Fruit fly (Drosophila melanogaster) whole organism, wandering third instar larva: ENCODE measurements around the gene CG10428.
A peak's percentile ranks its signal among the peaks of the same experiment; 100 is the strongest.

Source experiments
- Abd-B ChIP-seq: fragments of >200 bp; optimal IDR thresholded peaks from 2 replicates; lab custom pipeline; 2017; ENCODE audit warnings: missing biosample characterization, missing genetic modification characterization
- CG32264 ChIP-seq: fragments of 200-800 bp; sonication (Bioruptor generic); optimal IDR thresholded peaks from 2 replicates; lab custom pipeline; 2016; ENCODE audit warnings: missing biosample characterization, missing genetic modification characterization
- CG9705 ChIP-seq: fragments of 200-800 bp; sonication (Bioruptor generic); optimal IDR thresholded peaks from 2 replicates; lab custom pipeline; 2018; ENCODE audit warnings: missing biosample characterization, mild to moderate bottlenecking, missing genetic modification characterization
- CrebA ChIP-seq: fragments of 200-800 bp; sonication (Bioruptor generic); optimal IDR thresholded peaks from 2 replicates; lab custom pipeline; 2016; ENCODE audit warnings: missing biosample characterization, mild to moderate bottlenecking, missing genetic modification characterization, borderline replicate concordance
- Dfd ChIP-seq: fragments of >200 bp; optimal IDR thresholded peaks from 2 replicates; lab custom pipeline; 2017; ENCODE audit warnings: missing biosample characterization, missing genetic modification characterization
- Dif ChIP-seq: fragments of 200-275, 200-300 bp; sonication (Bioruptor generic); optimal IDR thresholded peaks from 2 replicates; lab custom pipeline; 2018; ENCODE audit warnings: missing biosample characterization, missing genetic modification characterization; ENCODE audit not compliant: partially characterized antibody
- GATAd ChIP-seq: sonication (Bioruptor generic); optimal IDR thresholded peaks from 2 replicates; lab custom pipeline; 2016; ENCODE audit warnings: missing biosample characterization, missing genetic modification characterization
- HLH106 ChIP-seq: fragments of 200-800 bp; optimal IDR thresholded peaks from 3 replicates; lab custom pipeline; 2019; ENCODE audit warnings: missing biosample characterization, mild to moderate bottlenecking, missing genetic modification characterization, moderate library complexity
- Hnf4 ChIP-seq: fragments of 200-800 bp; sonication (Bioruptor generic); optimal IDR thresholded peaks from 2 replicates; lab custom pipeline; 2016; ENCODE audit warnings: missing biosample characterization, mild to moderate bottlenecking, missing genetic modification characterization
- Hr78 ChIP-seq: fragments of >200 bp; optimal IDR thresholded peaks from 2 replicates; lab custom pipeline; 2017; ENCODE audit warnings: missing biosample characterization, missing genetic modification characterization
- Hr83 ChIP-seq: fragments of 200-300 bp; sonication (Bioruptor generic); optimal IDR thresholded peaks from 2 replicates; lab custom pipeline; 2016; ENCODE audit warnings: missing biosample characterization, mild to moderate bottlenecking, missing genetic modification characterization, moderate library complexity; ENCODE audit not compliant: poor library complexity, severe bottlenecking
- Jra ChIP-seq: sonication (Bioruptor generic); optimal IDR thresholded peaks from 2 replicates; lab custom pipeline; 2016; ENCODE audit warnings: missing biosample characterization, missing genetic modification characterization
- Mio ChIP-seq: sonication (Bioruptor generic); optimal IDR thresholded peaks from 2 replicates; lab custom pipeline; 2016; ENCODE audit warnings: missing biosample characterization, missing genetic modification characterization
- Myc ChIP-seq: fragments of >200 bp; optimal IDR thresholded peaks from 2 replicates; lab custom pipeline; 2017
- N ChIP-seq: fragments of >200 bp; optimal IDR thresholded peaks from 2 replicates; lab custom pipeline; 2018; ENCODE audit warnings: missing biosample characterization, missing external identifiers, missing genetic modification characterization
- OdsH ChIP-seq: fragments of 200-800 bp; sonication (Bioruptor generic); optimal IDR thresholded peaks from 2 replicates; lab custom pipeline; 2016; ENCODE audit warnings: missing biosample characterization, mild to moderate bottlenecking, missing genetic modification characterization
- Rel ChIP-seq, 2 experiments: fragments of 200-800 bp; sonication (Bioruptor generic) in 1 of 2; optimal IDR thresholded peaks; 2 replicates in 1 of 2; 3 replicates in 1 of 2; lab custom pipeline; 2016 to 2019; ENCODE audit warnings: mild to moderate bottlenecking in 2 of 2, missing biosample characterization in 2 of 2, missing genetic modification characterization in 2 of 2, moderate library complexity in 1 of 2
- Sp1 ChIP-seq: fragments of 200-800 bp; sonication (Bioruptor generic); optimal IDR thresholded peaks from 3 replicates; lab custom pipeline; 2019; ENCODE audit warnings: missing biosample characterization, mild to moderate bottlenecking, missing genetic modification characterization, moderate library complexity
- Vsx2 ChIP-seq: fragments of 200-300, 225-300 bp; sonication (Bioruptor generic); optimal IDR thresholded peaks from 2 replicates; lab custom pipeline; 2018; ENCODE audit warnings: missing biosample characterization, missing genetic modification characterization; ENCODE audit not compliant: partially characterized antibody
- br ChIP-seq: fragments of 200-800 bp; sonication (Bioruptor generic); optimal IDR thresholded peaks from 2 replicates; lab custom pipeline; 2016; ENCODE audit warnings: missing biosample characterization, missing genetic modification characterization
- brk ChIP-seq: fragments of 200-800 bp; sonication (Bioruptor generic); optimal IDR thresholded peaks from 2 replicates; lab custom pipeline; 2016; ENCODE audit warnings: missing biosample characterization, mild to moderate bottlenecking, missing genetic modification characterization
- dl ChIP-seq, 2 experiments: fragments of 175-275, 200-275 bp in 1 of 2; fragments of 200-275 bp in 1 of 2; sonication (Bioruptor generic); optimal IDR thresholded peaks; lab custom pipeline; 2018; ENCODE audit warnings: mild to moderate bottlenecking in 2 of 2, missing biosample characterization in 2 of 2, missing genetic modification characterization in 2 of 2, moderate library complexity in 2 of 2; ENCODE audit not compliant: partially characterized antibody in 2 of 2, insufficient read depth in 1 of 2
- dmrt93B ChIP-seq: fragments of 200-800 bp; sonication (Bioruptor generic); optimal IDR thresholded peaks from 2 replicates; lab custom pipeline; 2018; ENCODE audit warnings: missing biosample characterization, mild to moderate bottlenecking, missing genetic modification characterization
- dsf ChIP-seq: sonication (Bioruptor generic); optimal IDR thresholded peaks from 2 replicates; lab custom pipeline; 2016; ENCODE audit warnings: missing biosample characterization, missing genetic modification characterization, borderline replicate concordance
- ey ChIP-seq: fragments of 200-800 bp; sonication (Bioruptor generic); optimal IDR thresholded peaks from 2 replicates; lab custom pipeline; 2016; ENCODE audit warnings: missing biosample characterization, missing genetic modification characterization
- foxo ChIP-seq, 2 experiments: fragments of 200-800 bp; sonication (Bioruptor generic); optimal IDR thresholded peaks; 2 replicates in 1 of 2; 3 replicates in 1 of 2; lab custom pipeline; 2016 to 2017; ENCODE audit warnings: missing biosample characterization in 2 of 2, missing genetic modification characterization in 2 of 2
- fru ChIP-seq: fragments of 200-800 bp; sonication (Bioruptor generic); optimal IDR thresholded peaks from 3 replicates; lab custom pipeline; 2016; ENCODE audit warnings: missing biosample characterization, mild to moderate bottlenecking, missing genetic modification characterization
- h ChIP-seq: fragments of 200-800 bp; sonication (Bioruptor generic); optimal IDR thresholded peaks from 3 replicates; lab custom pipeline; 2016; ENCODE audit warnings: missing biosample characterization, mild to moderate bottlenecking, missing genetic modification characterization
- jim ChIP-seq: fragments of 175-275, 200-325 bp; sonication (Bioruptor generic); optimal IDR thresholded peaks from 2 replicates; lab custom pipeline; 2016; ENCODE audit warnings: missing biosample characterization, mild to moderate bottlenecking, missing genetic modification characterization
- lola ChIP-seq: fragments of >200 bp; optimal IDR thresholded peaks from 2 replicates; lab custom pipeline; 2017; ENCODE audit warnings: missing biosample characterization, missing genetic modification characterization
- pan ChIP-seq: fragments of >200 bp; optimal IDR thresholded peaks from 2 replicates; lab custom pipeline; 2017
- psq ChIP-seq: fragments of 200-800 bp; sonication (Bioruptor generic); optimal IDR thresholded peaks from 3 replicates; lab custom pipeline; 2017; ENCODE audit warnings: missing biosample characterization, mild to moderate bottlenecking, missing genetic modification characterization, moderate library complexity
- rgr ChIP-seq: fragments of 200-800 bp; sonication (Bioruptor generic); optimal IDR thresholded peaks from 3 replicates; lab custom pipeline; 2016; ENCODE audit warnings: missing biosample characterization, mild to moderate bottlenecking, missing genetic modification characterization
- sage ChIP-seq: fragments of 200-800 bp; sonication (Bioruptor generic); optimal IDR thresholded peaks from 2 replicates; lab custom pipeline; 2016; ENCODE audit warnings: missing biosample characterization, mild to moderate bottlenecking, missing genetic modification characterization
- sv ChIP-seq: fragments of 200-800 bp; sonication (Bioruptor generic); optimal IDR thresholded peaks from 3 replicates; lab custom pipeline; 2016; ENCODE audit warnings: missing biosample characterization, missing genetic modification characterization
- tai ChIP-seq: sonication (Bioruptor generic); optimal IDR thresholded peaks from 2 replicates; lab custom pipeline; 2016; ENCODE audit warnings: missing biosample characterization, missing genetic modification characterization
- usp ChIP-seq: fragments of >200 bp; optimal IDR thresholded peaks from 2 replicates; lab custom pipeline; 2017; ENCODE audit warnings: missing biosample characterization, missing genetic modification characterization
- woc ChIP-seq: sonication (Bioruptor generic); optimal IDR thresholded peaks from 2 replicates; lab custom pipeline; 2016; ENCODE audit warnings: missing biosample characterization, mild to moderate bottlenecking, missing genetic modification characterization

CG10428 gene

dm6 chr2L:18945765-18946552 is 2.7 kb upstream of the CG10428 start, which contains the start of gene CG46304:
Gene CG46304 (plus strand): TSS chr2L:18946305.
- no peak for TF ChIP-seq Rel (GFP tag; optimal IDR thresholded peaks at IDR 0.05; lab: Kevin White, UChicago)
- TF ChIP-seq Rel (tag; optimal IDR thresholded peaks at IDR 0.05; lab: Kevin White, UChicago): no peak
- TF ChIP-seq Jra (GFP tag; lab: Kevin White, UChicago): no peak
- no peak for TF ChIP-seq sage (GFP tag; lab: Kevin White, UChicago)
- no peak for TF ChIP-seq sv (GFP tag; lab: Kevin White, UChicago)
- TF ChIP-seq psq (GFP tag; lab: Kevin White, UChicago): peak; percentile 42
- TF ChIP-seq Sp1 (GFP tag; lab: Kevin White, UChicago): peak; percentile 30
- TF ChIP-seq h (GFP tag; lab: Kevin White, UChicago): peak; percentile 16
- no peak for TF ChIP-seq Dfd
- TF ChIP-seq ey (GFP tag; lab: Kevin White, UChicago): peak; percentile 24
- TF ChIP-seq lola: no peak
- no peak for TF ChIP-seq pan (lab: Kevin White, UChicago)
- TF ChIP-seq CG9705: no peak
- TF ChIP-seq tai: no peak
- TF ChIP-seq CG32264 (GFP tag; lab: Kevin White, UChicago): no peak
- TF ChIP-seq woc (GFP tag; lab: Kevin White, UChicago): peak; percentile 40
- TF ChIP-seq dmrt93B (GFP tag; lab: Kevin White, UChicago): peak; percentile 30
- TF ChIP-seq HLH106: peak; percentile 52
- no peak for TF ChIP-seq Hr83 (GFP tag; lab: Kevin White, UChicago)
- peak; percentile 16 for TF ChIP-seq Dif (GFP tag; lab: Kevin White, UChicago)
- peak in 1 of 2 experiments; percentile 50 for TF ChIP-seq dl (GFP tag; optimal IDR thresholded peaks at IDR 0.05; lab: Kevin White, UChicago; ENCODE audit: insufficient read depth in 1 of 2, partially characterized antibody in 2 of 2)
- TF ChIP-seq N (GFP tag; lab: Kevin White, UChicago): no peak
- no peak for TF ChIP-seq dsf (GFP tag; lab: Kevin White, UChicago)

dm6 chr2L:18946636-18947514 is 1.8 kb upstream of the CG10428 start:
- TF ChIP-seq Hnf4 (GFP tag; lab: Kevin White, UChicago): peak; percentile 35
- no peak for TF ChIP-seq dsf (GFP tag; lab: Kevin White, UChicago)
- TF ChIP-seq Mio (GFP tag; lab: Kevin White, UChicago): no peak
- TF ChIP-seq usp (GFP tag; lab: Kevin White, UChicago): no peak
- no peak for TF ChIP-seq Rel (GFP tag; optimal IDR thresholded peaks at IDR 0.05; lab: Kevin White, UChicago)
- TF ChIP-seq Rel (tag; optimal IDR thresholded peaks at IDR 0.05; lab: Kevin White, UChicago): peak; percentile 24
- TF ChIP-seq Sp1 (GFP tag; lab: Kevin White, UChicago): peak; percentile 94
- TF ChIP-seq Dif (GFP tag; lab: Kevin White, UChicago): peak; percentile 66
- peak; percentile 57 for TF ChIP-seq brk (GFP tag; lab: Kevin White, UChicago)
- peak; percentile 88 for TF ChIP-seq psq (GFP tag; lab: Kevin White, UChicago)
- TF ChIP-seq rgr (GFP tag; lab: Kevin White, UChicago): peak; percentile 72
- TF ChIP-seq Myc: no peak
- peak; percentile 90 for TF ChIP-seq HLH106
- TF ChIP-seq pan (lab: Kevin White, UChicago): no peak
- TF ChIP-seq woc (GFP tag; lab: Kevin White, UChicago): no peak
- TF ChIP-seq ey (GFP tag; lab: Kevin White, UChicago): no peak
- TF ChIP-seq GATAd: no peak
- peak; percentile 10 for TF ChIP-seq br (GFP tag; lab: Kevin White, UChicago)
- TF ChIP-seq Hr78 (GFP tag; lab: Kevin White, UChicago): no peak
- peak; percentile 44 for TF ChIP-seq h (GFP tag; lab: Kevin White, UChicago)
- TF ChIP-seq tai: no peak
- TF ChIP-seq Vsx2 (GFP tag; lab: Kevin White, UChicago): peak; percentile 52
- TF ChIP-seq CG32264 (GFP tag; lab: Kevin White, UChicago): no peak
- no peak for TF ChIP-seq lola
- TF ChIP-seq fru (GFP tag; lab: Kevin White, UChicago): no peak
- peak; percentile 65 for TF ChIP-seq Hr83 (GFP tag; lab: Kevin White, UChicago)
- TF ChIP-seq OdsH (GFP tag; lab: Kevin White, UChicago): peak; percentile 73
- no peak for TF ChIP-seq Abd-B (GFP tag; lab: Kevin White, UChicago)
- TF ChIP-seq Dfd: no peak
- peak in 1 of 2 experiments; percentile 79 for TF ChIP-seq foxo (GFP tag; optimal IDR thresholded peaks at IDR 0.05; lab: Kevin White, UChicago)
- peak; percentile 30 for TF ChIP-seq jim (GFP tag; lab: Kevin White, UChicago)
- peak; percentile 53 to 76 for TF ChIP-seq dl (GFP tag; optimal IDR thresholded peaks at IDR 0.05; lab: Kevin White, UChicago; ENCODE audit: insufficient read depth in 1 of 2, partially characterized antibody in 2 of 2)
- no peak for TF ChIP-seq Jra (GFP tag; lab: Kevin White, UChicago)
- TF ChIP-seq dmrt93B (GFP tag; lab: Kevin White, UChicago): peak; percentile 56
- TF ChIP-seq sage (GFP tag; lab: Kevin White, UChicago): no peak
- TF ChIP-seq N (GFP tag; lab: Kevin White, UChicago): no peak
- peak; percentile 3 for TF ChIP-seq CG9705
- no peak for TF ChIP-seq CrebA
- TF ChIP-seq sv (GFP tag; lab: Kevin White, UChicago): no peak
